Worm (Caenorhabditis elegans): ENCODE measurements around the gene smg-6.

ce11 chrIII:2482171-2482570, 8.5 kb downstream of the smg-6 start:
- no peak for TF ChIP-seq him-1 (tag; optimal IDR thresholded peaks at IDR 0.05)
- no peak for TF ChIP-seq dao-5 (tag; optimal IDR thresholded peaks at IDR 0.05)

Measured in whole organism, L4/young adult.